Worm (Caenorhabditis elegans): Measurements from ENCODE around the gene nhr-226.
A peak's percentile ranks its signal among the peaks of the same experiment; 100 is the strongest.
"Not testable (repeated sequence)": the region's sequence is repeated elsewhere in the genome, so short reads cannot be mapped to it uniquely, and the experiment has no call there.

nhr-226 gene

DNA sequence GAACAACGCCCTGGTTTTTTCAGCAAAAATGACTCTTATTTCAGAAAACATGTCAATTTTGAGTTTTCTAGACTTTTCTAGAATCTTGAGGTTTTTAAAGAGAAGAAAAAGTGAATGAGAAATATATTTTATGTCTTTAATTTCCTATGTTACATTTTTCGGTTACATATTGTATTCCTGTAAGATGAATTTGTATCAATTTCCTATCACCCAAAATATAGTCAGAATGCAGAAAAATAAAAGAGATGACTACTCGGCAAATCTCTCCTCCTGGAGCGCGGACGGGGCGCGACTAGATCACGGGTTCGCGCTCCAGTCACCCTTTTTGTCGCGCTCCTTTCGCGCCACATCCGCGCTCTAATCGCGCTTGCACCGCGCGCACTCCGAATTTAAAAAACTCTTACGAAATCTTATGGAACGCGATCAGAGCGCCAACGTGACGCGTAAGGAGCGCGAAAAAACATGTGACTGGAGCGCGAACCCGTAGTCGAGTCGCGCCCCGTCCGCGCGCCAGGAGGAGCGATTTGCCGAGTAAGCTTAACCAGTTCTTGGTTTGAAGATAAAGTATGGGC is 40.0 kb upstream of the nhr-226 start, which contains the start of gene str-253:
TSS of gene str-253 (minus strand) at position 51 of the 572 bp plus-strand sequence.
- TF ChIP-seq T23F11.4 (GFP tag; optimal IDR thresholded peaks at IDR 0.05) (no peak), ahr-1 (tag; optimal IDR thresholded peaks at IDR 0.05) (no peak), hlh-30 (tag; optimal IDR thresholded peaks at IDR 0.05; ENCODE audit: insufficient read depth) (no peak), nhr-11 (tag; optimal IDR thresholded peaks at IDR 0.05) (no peak), ceh-14 (tag; optimal IDR thresholded peaks at IDR 0.05) (no peak), gmeb-2 (tag; optimal IDR thresholded peaks at IDR 0.05) (no peak), ceh-22 (tag; optimal IDR thresholded peaks at IDR 0.05) (no peak), ceh-2 (tag; optimal IDR thresholded peaks at IDR 0.05) (no peak), ets-4 (tag; optimal IDR thresholded peaks at IDR 0.05) (no peak), hlh-13 (GFP tag; optimal IDR thresholded peaks at IDR 0.05) (no peak), ceh-6 (GFP tag; optimal IDR thresholded peaks at IDR 0.05) (no peak)

ce11 chrV:2255191-2255590 is 39.5 kb upstream of the nhr-226 start, which contains the start of gene F41B5.1:
TSS of gene F41B5.1 (plus strand) at chrV:2255533.
- TF ChIP-seq F13H6.1 (tag; optimal IDR thresholded peaks at IDR 0.05); tbx-7 (tag; optimal IDR thresholded peaks at IDR 0.05); K09A11.1 (tag; optimal IDR thresholded peaks at IDR 0.05; ENCODE audit: insufficient read depth): not testable (repeated sequence)

ce11 chrV:2259750-2260149 is 34.9 kb upstream of the nhr-226 start, which contains the start of gene nhr-182:
TSS of gene nhr-182 (minus strand) at chrV:2259927.
- no peak for TF ChIP-seq T23F11.4 (GFP tag; optimal IDR thresholded peaks at IDR 0.05)
- no peak for TF ChIP-seq unc-3 (GFP tag; conservative IDR thresholded peaks at IDR 0.05)
- TF ChIP-seq unc-3 (tag; optimal IDR thresholded peaks at IDR 0.05): no peak
- no peak for TF ChIP-seq ceh-45 (GFP tag; IDR thresholded peaks at IDR 0.05)
- no peak for TF ChIP-seq odd-2 (tag; optimal IDR thresholded peaks at IDR 0.05)
- no peak for TF ChIP-seq nfya-1 (tag; optimal IDR thresholded peaks at IDR 0.05)

- TF ChIP-seq ets-4 (tag; optimal IDR thresholded peaks at IDR 0.05): no peak
- no peak for TF ChIP-seq C08G9.2 (tag; optimal IDR thresholded peaks at IDR 0.05)
- TF ChIP-seq odd-2 (tag; optimal IDR thresholded peaks at IDR 0.05): no peak
- TF ChIP-seq ceh-30 (tag; optimal IDR thresholded peaks at IDR 0.05): no peak
- no peak for TF ChIP-seq Y22D7AL.16 (tag; optimal IDR thresholded peaks at IDR 0.05)
- TF ChIP-seq elt-4 (tag; optimal IDR thresholded peaks at IDR 0.05): no peak
- TF ChIP-seq ceh-18 (tag; optimal IDR thresholded peaks at IDR 0.05): no peak
- no peak for TF ChIP-seq elt-2 (tag; optimal IDR thresholded peaks at IDR 0.05)
- TF ChIP-seq unc-55 (GFP tag; optimal IDR thresholded peaks at IDR 0.05): no peak
- TF ChIP-seq npax-4 (tag; optimal IDR thresholded peaks at IDR 0.05): no peak
- TF ChIP-seq ceh-24 (tag; optimal IDR thresholded peaks at IDR 0.05): no peak
- TF ChIP-seq pax-1 (tag; optimal IDR thresholded peaks at IDR 0.05): no peak
These were observed 34.0 kb upstream of the nhr-226 start, which contains the start of gene F41B5.12 for ce11 chrV:2260660-2261059. TSS of gene F41B5.12 (plus strand) at chrV:2260960.

DNA sequence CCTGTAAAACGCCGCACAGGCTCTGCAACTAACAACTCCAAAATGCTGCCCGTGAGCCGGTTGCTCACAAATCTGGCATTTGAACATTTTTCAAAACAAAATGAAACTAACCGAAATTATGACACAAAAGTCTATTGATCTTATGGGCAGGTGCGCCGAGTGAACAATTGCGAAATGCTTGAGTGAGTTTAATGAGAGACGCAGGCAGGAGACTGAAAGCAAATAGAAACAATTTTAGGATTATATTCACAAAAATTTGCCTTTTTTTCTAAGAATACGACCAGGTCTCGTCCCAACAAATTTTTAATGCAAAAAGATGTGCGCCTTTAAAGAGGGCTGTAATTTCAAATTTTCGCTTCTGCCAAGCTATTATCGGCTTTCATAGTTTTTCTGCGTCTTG is 30.2 kb upstream of the nhr-226 start, which contains the start of gene nhr-183:
TSS of gene nhr-183 (minus strand) at position 180 of the 400 bp plus-strand sequence.
- peak; percentile 69 for TF ChIP-seq pax-1 (tag; optimal IDR thresholded peaks at IDR 0.05)
- TF ChIP-seq ceh-2 (tag; optimal IDR thresholded peaks at IDR 0.05): no peak

ce11 chrV:2264925-2265324 is 29.8 kb upstream of the nhr-226 start:
- TF ChIP-seq lim-6 (tag; optimal IDR thresholded peaks at IDR 0.05): no peak
- no peak for TF ChIP-seq nhr-11 (tag; optimal IDR thresholded peaks at IDR 0.05)
- no peak for TF ChIP-seq tbx-2 (tag; optimal IDR thresholded peaks at IDR 0.05)
- TF ChIP-seq C38D4.7 (GFP tag; optimal IDR thresholded peaks at IDR 0.05): no peak
- no peak for TF ChIP-seq ceh-48 (tag; optimal IDR thresholded peaks at IDR 0.05)
